Fruit fly (Drosophila melanogaster) whole organism, embryonic: Measurements from ENCODE around the gene ph-d.
A peak's percentile ranks its signal among the peaks of the same experiment; 100 is the strongest.

Source experiments
- Abd-B ChIP-seq: fragments of 200-800 bp; sonication (Bioruptor generic); optimal IDR thresholded peaks from 2 replicates; lab custom pipeline; 2018; ENCODE audit warnings: missing biosample characterization, mild to moderate bottlenecking, missing genetic modification characterization, moderate library complexity
- Adf1 ChIP-seq: fragments of 200-800 bp; sonication (Bioruptor generic); IDR thresholded peaks from 2 replicates; pipeline ENCODE4 v1.3.6; 2022; ENCODE audit warnings: missing biosample characterization, missing genetic modification characterization
- Antp ChIP-seq: fragments of 200-800 bp; sonication (Bioruptor generic); optimal IDR thresholded peaks from 3 replicates; lab custom pipeline; 2016; ENCODE audit warnings: missing biosample characterization, missing genetic modification characterization
- Asciz ChIP-seq: fragments of 200-800 bp; sonication (Bioruptor generic); optimal IDR thresholded peaks from 2 replicates; lab custom pipeline; 2017; ENCODE audit warnings: missing biosample characterization, mild to moderate bottlenecking, missing genetic modification characterization, missing genetic modification reagents
- Bgb ChIP-seq: fragments of 200-800 bp; sonication (Bioruptor generic); IDR thresholded peaks from 2 replicates; pipeline ENCODE4 v1.3.6; 2022; ENCODE audit warnings: missing biosample characterization, missing genetic modification characterization; ENCODE audit not compliant: partially characterized antibody
- CG10147 ChIP-seq: fragments of 200-800 bp; sonication (Bioruptor generic); optimal IDR thresholded peaks from 2 replicates; lab custom pipeline; 2019; ENCODE audit warnings: missing biosample characterization, mild to moderate bottlenecking, missing genetic modification characterization, moderate library complexity
- CG10462 ChIP-seq: fragments of 200-800 bp; sonication (Bioruptor generic); optimal IDR thresholded peaks from 2 replicates; lab custom pipeline; 2016; ENCODE audit warnings: missing biosample characterization, missing genetic modification characterization
- CG10979 ChIP-seq: fragments of 200-800 bp; sonication (Bioruptor generic); optimal IDR thresholded peaks from 2 replicates; lab custom pipeline; 2018; ENCODE audit warnings: missing biosample characterization, mild to moderate bottlenecking, missing genetic modification characterization, moderate library complexity
- CG11696 ChIP-seq: fragments of 200-800 bp; sonication (Bioruptor generic); IDR thresholded peaks from 2 replicates; pipeline ENCODE4 v1.3.6; 2022; ENCODE audit warnings: missing biosample characterization, missing genetic modification characterization
- CG12219 ChIP-seq: fragments of 200-800 bp; sonication (Bioruptor generic); optimal IDR thresholded peaks from 3 replicates; lab custom pipeline; 2018; ENCODE audit warnings: missing biosample characterization, mild to moderate bottlenecking, missing genetic modification characterization
- CG1233 ChIP-seq: fragments of 200-800 bp; sonication (Bioruptor generic); optimal IDR thresholded peaks from 4 replicates; lab custom pipeline; 2018; ENCODE audit warnings: missing biosample characterization, mild to moderate bottlenecking, missing genetic modification characterization
- CG12769 ChIP-seq: fragments of 200-800 bp; sonication (Bioruptor generic); optimal IDR thresholded peaks from 2 replicates; lab custom pipeline; 2019; ENCODE audit warnings: missing biosample characterization, mild to moderate bottlenecking, missing genetic modification characterization, moderate library complexity
- CG14441 ChIP-seq: fragments of 200-800 bp; sonication (Bioruptor generic); IDR thresholded peaks from 2 replicates; pipeline ENCODE4 v1.3.6; 2022; ENCODE audit warnings: missing biosample characterization, missing genetic modification characterization
- CG1603 ChIP-seq: fragments of 200-800 bp; sonication (Bioruptor generic); optimal IDR thresholded peaks from 2 replicates; lab custom pipeline; 2019; ENCODE audit warnings: missing biosample characterization, mild to moderate bottlenecking, missing genetic modification characterization, moderate library complexity
- CG17361 ChIP-seq: fragments of 200-800 bp; sonication (Bioruptor generic); IDR thresholded peaks from 3 replicates; pipeline ENCODE4 v1.3.6; 2022; ENCODE audit warnings: missing biosample characterization, missing genetic modification characterization
- CG1832 ChIP-seq: fragments of 200-800 bp; sonication (Bioruptor generic); optimal IDR thresholded peaks from 2 replicates; lab custom pipeline; 2017; ENCODE audit warnings: missing biosample characterization, mild to moderate bottlenecking, missing genetic modification characterization, inconsistent platforms
- CG31388 ChIP-seq: fragments of 200-800 bp; sonication (Bioruptor generic); optimal IDR thresholded peaks from 2 replicates; lab custom pipeline; 2016; ENCODE audit warnings: missing biosample characterization, missing genetic modification characterization
- CG34422 ChIP-seq: fragments of 200-800 bp; sonication (Bioruptor generic); IDR thresholded peaks from 3 replicates; pipeline ENCODE4 v1.3.6; 2022; ENCODE audit warnings: missing biosample characterization, missing genetic modification characterization
- CG4404 ChIP-seq: fragments of 200-800 bp; sonication (Bioruptor generic); IDR thresholded peaks from 2 replicates; pipeline ENCODE4 v1.3.6; 2022; ENCODE audit warnings: missing biosample characterization, missing genetic modification characterization
- CG6175 ChIP-seq: fragments of 200-800 bp; sonication (Bioruptor generic); IDR thresholded peaks from 3 replicates; pipeline ENCODE4 v1.3.6; 2022; ENCODE audit warnings: missing biosample characterization, missing genetic modification characterization
- CG8281 ChIP-seq: fragments of 200-800 bp; sonication (Bioruptor generic); optimal IDR thresholded peaks from 2 replicates; lab custom pipeline; 2018; ENCODE audit warnings: missing biosample characterization, mild to moderate bottlenecking, missing genetic modification characterization, moderate library complexity
- CG8388 ChIP-seq: fragments of 200-800 bp; sonication (Bioruptor generic); optimal IDR thresholded peaks from 2 replicates; lab custom pipeline; 2019; ENCODE audit warnings: missing biosample characterization, mild to moderate bottlenecking, missing genetic modification characterization, moderate library complexity
- Doc2 ChIP-seq: fragments of 200-800 bp; sonication (Bioruptor generic); IDR thresholded peaks from 2 replicates; pipeline ENCODE4 v1.3.6; 2022; ENCODE audit warnings: missing biosample characterization, missing genetic modification characterization
- Gsc ChIP-seq: fragments of 200-800 bp; sonication (Bioruptor generic); IDR thresholded peaks from 2 replicates; pipeline ENCODE4 v1.3.6; 2022; ENCODE audit warnings: missing biosample characterization, missing genetic modification characterization
- Pdp1 ChIP-seq, 2 experiments: fragments of 200-800 bp; sonication (Bioruptor generic); optimal IDR thresholded peaks; 3 replicates each; lab custom pipeline; 2016; ENCODE audit warnings: missing biosample characterization in 2 of 2, missing genetic modification characterization in 2 of 2, mild to moderate bottlenecking in 1 of 2, moderate library complexity in 1 of 2
- Rx ChIP-seq: fragments of 200-800 bp; sonication (Bioruptor generic); IDR thresholded peaks from 2 replicates; pipeline ENCODE4 v1.3.6; 2022; ENCODE audit warnings: missing biosample characterization, missing genetic modification characterization
- Scr ChIP-seq: fragments of 200-800 bp; sonication (Bioruptor generic); IDR thresholded peaks from 2 replicates; pipeline ENCODE4 v1.3.6; 2022; ENCODE audit warnings: missing biosample characterization, missing genetic modification characterization; ENCODE audit not compliant: partially characterized antibody
- Sry-β ChIP-seq: fragments of 200-800 bp; sonication (Bioruptor generic); optimal IDR thresholded peaks from 2 replicates; lab custom pipeline; 2018; ENCODE audit warnings: missing biosample characterization, mild to moderate bottlenecking, missing genetic modification characterization, moderate library complexity
- Vsx1 ChIP-seq: fragments of 200-800 bp; sonication (Bioruptor generic); optimal IDR thresholded peaks from 2 replicates; lab custom pipeline; 2017; ENCODE audit warnings: missing biosample characterization, mild to moderate bottlenecking, missing genetic modification characterization, missing genetic modification reagents
- bsh ChIP-seq, 2 experiments: fragments of 200-800 bp; sonication (Bioruptor generic); optimal IDR thresholded peaks; 2 replicates each; lab custom pipeline; 2017 to 2018; ENCODE audit warnings: mild to moderate bottlenecking in 2 of 2, missing biosample characterization in 2 of 2, missing genetic modification characterization in 2 of 2, moderate library complexity in 1 of 2
- cg ChIP-seq: fragments of 200-800 bp; sonication (Bioruptor generic); optimal IDR thresholded peaks from 3 replicates; lab custom pipeline; 2019; ENCODE audit warnings: missing biosample characterization, mild to moderate bottlenecking, missing genetic modification characterization, moderate library complexity
- chif ChIP-seq, 2 experiments: fragments of 200-800 bp; sonication (Bioruptor generic); optimal IDR thresholded peaks; 3 replicates each; lab custom pipeline; 2016; ENCODE audit warnings: missing biosample characterization in 2 of 2, missing genetic modification characterization in 2 of 2
- ci ChIP-seq: fragments of 200-800 bp; sonication (Bioruptor generic); IDR thresholded peaks from 3 replicates; pipeline ENCODE4 v1.3.6; 2022; ENCODE audit warnings: missing biosample characterization, missing genetic modification characterization
- da ChIP-seq: fragments of 200-800 bp; sonication (Bioruptor generic); optimal IDR thresholded peaks from 2 replicates; lab custom pipeline; 2016; ENCODE audit warnings: missing biosample characterization, missing genetic modification characterization
- dimm ChIP-seq: fragments of 200-800 bp; sonication (Bioruptor generic); IDR thresholded peaks from 2 replicates; pipeline ENCODE4 v1.3.6; 2022; ENCODE audit warnings: missing biosample characterization, missing genetic modification characterization
- esg ChIP-seq: fragments of 200-800 bp; sonication (Bioruptor generic); conservative IDR thresholded peaks from 2 replicates; pipeline ENCODE4 v1.3.6; 2022; ENCODE audit warnings: missing biosample characterization, missing genetic modification characterization
- fd64A ChIP-seq: fragments of 200-800 bp; sonication (Bioruptor generic); optimal IDR thresholded peaks from 3 replicates; lab custom pipeline; 2018; ENCODE audit warnings: missing biosample characterization, mild to moderate bottlenecking, missing genetic modification characterization
- fru ChIP-seq: fragments of >200 bp; optimal IDR thresholded peaks from 2 replicates; lab custom pipeline; 2017
- gcm ChIP-seq: fragments of 200-800 bp; sonication (Bioruptor generic); optimal IDR thresholded peaks from 2 replicates; lab custom pipeline; 2019; ENCODE audit warnings: missing biosample characterization, mild to moderate bottlenecking, missing genetic modification characterization, moderate library complexity
- gem ChIP-seq: fragments of 200-800 bp; sonication (Bioruptor generic); optimal IDR thresholded peaks from 2 replicates; lab custom pipeline; 2019; ENCODE audit warnings: missing biosample characterization, mild to moderate bottlenecking, missing genetic modification characterization, moderate library complexity
- her ChIP-seq: fragments of 200-800 bp; sonication (Bioruptor generic); optimal IDR thresholded peaks from 2 replicates; lab custom pipeline; 2016; ENCODE audit warnings: missing biosample characterization, missing genetic modification characterization
- kay ChIP-seq: fragments of 200-800 bp; sonication (Bioruptor generic); optimal IDR thresholded peaks from 2 replicates; lab custom pipeline; 2016; ENCODE audit warnings: missing biosample characterization, missing genetic modification characterization
- nerfin-2 ChIP-seq: fragments of 200-800 bp; sonication (Bioruptor generic); IDR thresholded peaks from 2 replicates; pipeline ENCODE4 v1.3.6; 2022; ENCODE audit warnings: missing biosample characterization, missing genetic modification characterization; ENCODE audit not compliant: partially characterized antibody
- org-1 ChIP-seq: fragments of 200-800 bp; sonication (Bioruptor generic); optimal IDR thresholded peaks from 2 replicates; lab custom pipeline; 2017; ENCODE audit warnings: missing biosample characterization, missing genetic modification characterization
- pho ChIP-seq: fragments of 200-800 bp; sonication (Bioruptor generic); optimal IDR thresholded peaks from 2 replicates; lab custom pipeline; 2016; ENCODE audit warnings: missing biosample characterization, missing genetic modification characterization
- sens ChIP-seq: fragments of 200-800 bp; sonication (Bioruptor generic); peaks from one replicate; lab custom pipeline; 2016; ENCODE audit warnings: missing biosample characterization, missing genetic modification characterization
- slp2 ChIP-seq: fragments of 200-800 bp; sonication (Bioruptor generic); optimal IDR thresholded peaks from 2 replicates; lab custom pipeline; 2016; ENCODE audit warnings: missing biosample characterization, missing genetic modification characterization
- so ChIP-seq: fragments of 200-800 bp; sonication (Bioruptor generic); IDR thresholded peaks from 3 replicates; pipeline ENCODE4 v1.3.6; 2022; ENCODE audit warnings: missing biosample characterization, missing genetic modification characterization
- sug ChIP-seq: fragments of 200-800 bp; optimal IDR thresholded peaks from 2 replicates; lab custom pipeline; 2019; ENCODE audit warnings: missing biosample characterization, mild to moderate bottlenecking, missing genetic modification characterization, moderate library complexity
- tx ChIP-seq: fragments of 200-800 bp; sonication (Bioruptor generic); optimal IDR thresholded peaks from 2 replicates; lab custom pipeline; 2016; ENCODE audit warnings: missing biosample characterization, missing genetic modification characterization
- unc-4 ChIP-seq: fragments of 200-800 bp; sonication (Bioruptor generic); IDR thresholded peaks from 2 replicates; pipeline ENCODE4 v1.3.6; 2022; ENCODE audit warnings: missing biosample characterization, missing genetic modification characterization; ENCODE audit not compliant: partially characterized antibody

Gene ph-d

DNA sequence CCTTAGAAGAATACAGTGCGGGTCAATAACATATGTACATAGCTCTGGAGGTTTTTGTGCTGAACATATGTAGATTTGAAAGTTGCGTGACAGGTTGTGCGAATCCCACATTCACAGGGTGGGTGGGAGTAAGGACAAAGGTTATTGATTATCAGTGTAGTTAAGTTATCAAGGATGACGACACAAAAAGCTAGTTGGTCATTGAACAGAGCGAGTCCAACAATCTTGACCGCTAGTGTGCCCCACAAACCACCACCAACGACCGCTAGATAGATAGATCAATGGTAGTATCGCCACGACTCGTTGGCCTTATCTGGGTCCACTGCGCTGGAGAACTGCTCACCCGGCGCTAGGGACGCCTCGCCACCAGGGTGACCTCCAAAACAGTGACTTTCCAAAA lies 23.5 kb upstream of the ph-d start (continued):
- no peak for TF ChIP-seq her (GFP tag; lab: Kevin White, UChicago)
- TF ChIP-seq Asciz, result no peak
- no peak for TF ChIP-seq fru
- TF ChIP-seq CG17361 (GFP tag; lab: Robert Waterston, UW), result no peak
- TF ChIP-seq gcm (GFP tag; lab: Kevin White, UChicago), result no peak
- TF ChIP-seq CG10462, result no peak
- 0 out of 2 replicates have a peak, but pooled peaks have one; percentile 21 for TF ChIP-seq Rx (GFP tag; lab: Robert Waterston, UW)
- TF ChIP-seq Bgb (GFP tag; lab: Robert Waterston, UW), result no peak
- 0 out of 2 replicates have a peak, but pooled peaks have one; percentile 23 for TF ChIP-seq esg
- TF ChIP-seq chif (GFP tag; optimal IDR thresholded peaks at IDR 0.05; lab: Kevin White, UChicago), result no peak
- peak; percentile 1 for TF ChIP-seq org-1
- no peak for TF ChIP-seq CG10147 (GFP tag; lab: Kevin White, UChicago)
- peak; percentile 20 for TF ChIP-seq CG10979 (tag; lab: Kevin White, UChicago)
- TF ChIP-seq gem (tag; lab: Kevin White, UChicago), result peak; percentile 20
- no peak for TF ChIP-seq so (GFP tag; lab: Robert Waterston, UW)
- 0 out of 2 replicates have a peak, but pooled peaks have one; percentile 6 for TF ChIP-seq CG4404 (GFP tag; lab: Robert Waterston, UW)
- no peak for TF ChIP-seq da
- TF ChIP-seq CG31388, result no peak
- TF ChIP-seq CG6175 (GFP tag; lab: Robert Waterston, UW), result no peak
- no peak for TF ChIP-seq Vsx1 (GFP tag; lab: Kevin White, UChicago)
- TF ChIP-seq Scr (GFP tag; lab: Robert Waterston, UW), result no peak
- TF ChIP-seq sug, result peak; percentile 44
- peak; percentile 5 for TF ChIP-seq CG12769 (tag; lab: Kevin White, UChicago)
- 0 out of 3 replicates have a peak, but pooled peaks have one; percentile 12 for TF ChIP-seq CG34422 (GFP tag; lab: Robert Waterston, UW)
- TF ChIP-seq Doc2 (GFP tag; lab: Robert Waterston, UW), result no peak
- TF ChIP-seq CG1233 (GFP tag; lab: Kevin White, UChicago), result no peak
- no peak for TF ChIP-seq slp2 (GFP tag; lab: Kevin White, UChicago)
- TF ChIP-seq tx (GFP tag; lab: Kevin White, UChicago), result no peak
- no peak for TF ChIP-seq CG1832
- TF ChIP-seq nerfin-2, result no peak
- no peak for TF ChIP-seq Adf1
- TF ChIP-seq cg (GFP tag; lab: Kevin White, UChicago), result no peak
- TF ChIP-seq fd64A (GFP tag; lab: Kevin White, UChicago), result no peak
- peak; percentile 7 for TF ChIP-seq CG12219
- TF ChIP-seq Antp, result peak; percentile 16
- TF ChIP-seq bsh (GFP tag; optimal IDR thresholded peaks at IDR 0.05; lab: Kevin White, UChicago), result peak in 1 of 2 experiments; percentile 26
- TF ChIP-seq unc-4, result no peak
- no peak for TF ChIP-seq Pdp1 (GFP tag; optimal IDR thresholded peaks at IDR 0.05; lab: Kevin White, UChicago)
- TF ChIP-seq pho (GFP tag; lab: Kevin White, UChicago), result no peak
- no peak for TF ChIP-seq kay (GFP tag; lab: Kevin White, UChicago)
- TF ChIP-seq CG8281 (tag; lab: Kevin White, UChicago), result no peak
- TF ChIP-seq Gsc (GFP tag; lab: Robert Waterston, UW), result no peak
- TF ChIP-seq CG11696 (GFP tag; lab: Robert Waterston, UW), result peak; percentile 82
- no peak for TF ChIP-seq CG14441 (GFP tag; lab: Robert Waterston, UW)
- TF ChIP-seq Sry-β, result no peak
- TF ChIP-seq ci, result 0 out of 3 replicates have a peak, but pooled peaks have one; percentile 46
- no peak for TF ChIP-seq CG8388 (GFP tag; lab: Kevin White, UChicago)
- no peak for TF ChIP-seq dimm
- peak; percentile 45 for TF ChIP-seq CG1603 (tag; lab: Kevin White, UChicago)
- peak; percentile 39 for TF ChIP-seq sens (GFP tag; lab: Kevin White, UChicago)
- TF ChIP-seq Abd-B (GFP tag; lab: Kevin White, UChicago), result no peak
